Worm (Caenorhabditis elegans): ENCODE results near the gene F35H8.2.
A peak's percentile ranks its signal among the peaks of the same experiment; 100 is the strongest.

Gene F35H8.2

DNA sequence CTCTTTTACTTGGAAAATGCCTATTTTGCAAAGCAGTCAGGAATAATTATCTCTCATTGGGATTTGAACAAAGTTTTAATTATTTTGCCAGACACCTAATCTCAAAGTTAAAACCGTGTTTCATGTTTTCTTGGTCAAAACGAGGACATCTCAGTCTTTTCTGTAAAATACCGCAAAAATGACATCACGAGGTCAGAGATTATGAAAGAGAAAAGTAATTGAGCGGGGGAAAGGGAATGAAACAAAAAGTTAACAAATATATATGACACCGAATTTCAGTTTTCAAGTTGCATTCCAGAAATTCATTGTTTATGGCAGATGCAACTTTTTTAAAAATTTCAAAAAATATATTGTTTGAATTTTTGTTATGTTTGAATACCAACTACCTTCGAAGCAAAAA, 47.3 kb downstream of the F35H8.2 start:
- TF ChIP-seq lin-11 (tag; optimal IDR thresholded peaks at IDR 0.05) (no peak), alr-1 (tag; optimal IDR thresholded peaks at IDR 0.05) (no peak), sem-4 (tag; optimal IDR thresholded peaks at IDR 0.05) (no peak), blmp-1 (tag; optimal IDR thresholded peaks at IDR 0.05; ENCODE audit: insufficient read depth) (peak; percentile 45), crh-2 (tag; optimal IDR thresholded peaks at IDR 0.05) (peak; percentile 42), F13H6.1 (tag; optimal IDR thresholded peaks at IDR 0.05) (no peak), nhr-237 (tag; optimal IDR thresholded peaks at IDR 0.05) (no peak), ceh-82 (tag; optimal IDR thresholded peaks at IDR 0.05) (no peak), sma-9 (GFP tag; optimal IDR thresholded peaks at IDR 0.05) (peak; percentile 55), sma-9 (tag; optimal IDR thresholded peaks at IDR 0.05) (no peak), dmd-4 (tag; optimal IDR thresholded peaks at IDR 0.05) (no peak), skn-1 (tag; optimal IDR thresholded peaks at IDR 0.05) (no peak), gmeb-1 (tag; optimal IDR thresholded peaks at IDR 0.05) (peak; percentile 17), Y55F3AM.14 (GFP tag; optimal IDR thresholded peaks at IDR 0.05) (no peak), ztf-11 (tag; optimal IDR thresholded peaks at IDR 0.05) (no peak), lin-39 (tag; optimal IDR thresholded peaks at IDR 0.05) (no peak), ztf-4 (tag; optimal IDR thresholded peaks at IDR 0.05) (no peak), fos-1 (tag; optimal IDR thresholded peaks at IDR 0.05) (no peak), snpc-4 (tag; optimal IDR thresholded peaks at IDR 0.05) (no peak)

DNA sequence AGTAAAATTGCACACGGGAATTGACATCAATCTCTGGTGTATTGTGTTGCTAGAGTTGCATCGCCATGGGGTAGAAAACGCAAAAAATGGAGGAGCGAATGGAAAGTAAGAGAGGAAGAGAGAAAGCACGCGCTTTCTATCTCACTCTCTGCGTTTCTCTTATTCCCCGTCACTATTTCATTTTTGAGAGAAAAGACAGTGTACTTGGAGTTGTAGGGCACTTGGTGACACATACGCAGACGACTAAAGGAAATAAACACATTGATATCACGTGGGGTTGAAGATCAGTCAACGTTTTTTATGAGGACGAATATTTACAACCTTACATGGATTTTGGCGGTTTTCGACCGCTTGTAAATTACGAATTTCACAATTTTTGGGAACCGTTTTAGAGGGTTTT, 48.1 kb downstream of the F35H8.2 start:
- TF ChIP-seq nhr-11 (tag; optimal IDR thresholded peaks at IDR 0.05) (peak; percentile 68), elt-1 (tag; optimal IDR thresholded peaks at IDR 0.05) (no peak), mdl-1 (tag; optimal IDR thresholded peaks at IDR 0.05) (peak; percentile 99 to 100), nhr-237 (tag; optimal IDR thresholded peaks at IDR 0.05) (no peak), alr-1 (tag; optimal IDR thresholded peaks at IDR 0.05) (peak; percentile 76), lin-13 (GFP tag; optimal IDR thresholded peaks at IDR 0.05) (peak; percentile 84), unc-62 (GFP tag; optimal IDR thresholded peaks at IDR 0.05) (peak; percentile 84), mab-5 (tag; optimal IDR thresholded peaks at IDR 0.05) (peak; percentile 79), ztf-11 (tag; optimal IDR thresholded peaks at IDR 0.05) (no peak), lsy-2 (tag; optimal IDR thresholded peaks at IDR 0.05) (peak; percentile 32 to 95), F13H6.1 (tag; optimal IDR thresholded peaks at IDR 0.05) (peak; percentile 96), peb-1 (tag; optimal IDR thresholded peaks at IDR 0.05) (no peak), crh-2 (tag; optimal IDR thresholded peaks at IDR 0.05) (peak; percentile 97), ama-1 (optimal IDR thresholded peaks at IDR 0.05) (peak; percentile 57), snpc-4 (tag; optimal IDR thresholded peaks at IDR 0.05) (peak; percentile 53), unc-39 (tag; optimal IDR thresholded peaks at IDR 0.05) (no peak), blmp-1 (tag; optimal IDR thresholded peaks at IDR 0.05; ENCODE audit: insufficient read depth) (peak; percentile 96), lin-39 (tag; optimal IDR thresholded peaks at IDR 0.05) (no peak), aly-2 (tag; optimal IDR thresholded peaks at IDR 0.05) (no peak), mbf-1 (tag; optimal IDR thresholded peaks at IDR 0.05) (no peak), ztf-4 (tag; optimal IDR thresholded peaks at IDR 0.05) (peak; percentile 92), dmd-4 (tag; optimal IDR thresholded peaks at IDR 0.05) (no peak), C34F6.9 (tag; optimal IDR thresholded peaks at IDR 0.05) (peak; percentile 98), sma-3 (GFP tag; optimal IDR thresholded peaks at IDR 0.05) (peak; percentile 96), nhr-129 (tag; optimal IDR thresholded peaks at IDR 0.05) (peak; percentile 98), nhr-6 (tag; optimal IDR thresholded peaks at IDR 0.05) (peak; percentile 96), nhr-25 (tag; optimal IDR thresholded peaks at IDR 0.05) (peak; percentile 97), elt-3 (tag; optimal IDR thresholded peaks at IDR 0.05) (no peak), gmeb-1 (tag; optimal IDR thresholded peaks at IDR 0.05) (peak; percentile 87), sma-9 (GFP tag; optimal IDR thresholded peaks at IDR 0.05) (peak; percentile 99), sma-9 (tag; optimal IDR thresholded peaks at IDR 0.05) (peak; percentile 70), nhr-77 (tag; optimal IDR thresholded peaks at IDR 0.05) (no peak), ceh-82 (tag; optimal IDR thresholded peaks at IDR 0.05) (no peak), egl-27 (tag; optimal IDR thresholded peaks at IDR 0.05) (peak; percentile 96), nhr-10 (tag; optimal IDR thresholded peaks at IDR 0.05) (peak; percentile 54), nhr-23 (tag; optimal IDR thresholded peaks at IDR 0.05) (no peak), R02D3.7 (tag; optimal IDR thresholded peaks at IDR 0.05) (peak; percentile 22), nhr-21 (tag; optimal IDR thresholded peaks at IDR 0.05) (peak; percentile 97), nhr-12 (tag; optimal IDR thresholded peaks at IDR 0.05) (no peak), ceh-16 (tag; optimal IDR thresholded peaks at IDR 0.05) (no peak), sem-4 (tag; optimal IDR thresholded peaks at IDR 0.05) (peak; percentile 93), unc-55 (GFP tag; optimal IDR thresholded peaks at IDR 0.05) (peak; percentile 67), ztf-1 (GFP tag; conservative IDR thresholded peaks at IDR 0.05) (no peak), lin-11 (tag; optimal IDR thresholded peaks at IDR 0.05) (no peak), skn-1 (tag; optimal IDR thresholded peaks at IDR 0.05) (peak; percentile 45), ZK546.5 (tag; optimal IDR thresholded peaks at IDR 0.05) (no peak), Y55F3AM.14 (GFP tag; optimal IDR thresholded peaks at IDR 0.05) (peak; percentile 79), zag-1 (tag; optimal IDR thresholded peaks at IDR 0.05) (peak; percentile 78), fos-1 (tag; optimal IDR thresholded peaks at IDR 0.05) (peak; percentile 96)

All from whole organism, L2 larva.